Worm (Caenorhabditis elegans): Measurements from ENCODE around the gene F43E2.11.

Gene F43E2.11

ce11 chrII:7398712-7399111, 28.6 kb upstream of the F43E2.11 start, which contains the start of gene C07D10.1:
Gene C07D10.1 (plus strand): TSS chrII:7399012.
- no peak for TF ChIP-seq aly-2 (tag; optimal IDR thresholded peaks at IDR 0.05)
- no peak for TF ChIP-seq mef-2 (tag; optimal IDR thresholded peaks at IDR 0.05)
- TF ChIP-seq zag-1 (tag; optimal IDR thresholded peaks at IDR 0.05) = no peak
- no peak for TF ChIP-seq nhr-90 (tag; optimal IDR thresholded peaks at IDR 0.05; ENCODE audit: poor library complexity)
- no peak for TF ChIP-seq lir-3 (tag; optimal IDR thresholded peaks at IDR 0.05; ENCODE audit: poor library complexity)
- no peak for TF ChIP-seq sup-37 (GFP tag; optimal IDR thresholded peaks at IDR 0.05)
- TF ChIP-seq fkh-8 (tag; optimal IDR thresholded peaks at IDR 0.05) = no peak
- no peak for TF ChIP-seq lin-14 (GFP tag; optimal IDR thresholded peaks at IDR 0.05)
- no peak for TF ChIP-seq Y116A8C.19 (tag; optimal IDR thresholded peaks at IDR 0.05; ENCODE audit: borderline replicate concordance)
- no peak for TF ChIP-seq nhr-77 (tag; optimal IDR thresholded peaks at IDR 0.05)
- TF ChIP-seq dsc-1 (tag; optimal IDR thresholded peaks at IDR 0.05) = no peak
- no peak for TF ChIP-seq hlh-17 (GFP tag; optimal IDR thresholded peaks at IDR 0.05; ENCODE audit: borderline replicate concordance)
- no peak for TF ChIP-seq egl-27 (tag; optimal IDR thresholded peaks at IDR 0.05)
- TF ChIP-seq C04F5.9 (tag; optimal IDR thresholded peaks at IDR 0.05) = no peak
- TF ChIP-seq aha-1 (tag; optimal IDR thresholded peaks at IDR 0.05) = no peak
- no peak for TF ChIP-seq C16A3.4 (tag; optimal IDR thresholded peaks at IDR 0.05)

- TF ChIP-seq blmp-1 (tag; optimal IDR thresholded peaks at IDR 0.05) = peak; percentile 0
- no peak for TF ChIP-seq dsc-1 (tag; optimal IDR thresholded peaks at IDR 0.05)
- no peak for TF ChIP-seq F16B12.6 (tag; optimal IDR thresholded peaks at IDR 0.05)
- peak; percentile 63 for TF ChIP-seq nhr-85 (tag)
- TF ChIP-seq lin-35 (GFP tag; optimal IDR thresholded peaks at IDR 0.05) = peak in 1 of 2 experiments; percentile 60
- peak; percentile 29 to 52 for TF ChIP-seq efl-1 (optimal IDR thresholded peaks at IDR 0.05)
- TF ChIP-seq efl-1 (GFP tag; optimal IDR thresholded peaks at IDR 0.05 in 1 of 2) = peak; percentile 55 to 96
- TF ChIP-seq rnt-1 (tag; optimal IDR thresholded peaks at IDR 0.05) = peak; percentile 43
- TF ChIP-seq dpl-1 (GFP tag; optimal IDR thresholded peaks at IDR 0.05) = peak in 2 of 3 experiments; percentile 40 to 49
- TF ChIP-seq nhr-90 (tag; optimal IDR thresholded peaks at IDR 0.05; ENCODE audit: poor library complexity) = peak; percentile 8
These were observed 27.3 kb upstream of the F43E2.11 start for ce11 chrII:7397273-7397840.

ce11 chrII:7396081-7396480, 26.0 kb upstream of the F43E2.11 start:
- TF ChIP-seq nhr-28 (tag; optimal IDR thresholded peaks at IDR 0.05) = no peak
- TF ChIP-seq egl-27 (tag; optimal IDR thresholded peaks at IDR 0.05) = no peak
- no peak for TF ChIP-seq egl-13 (tag; optimal IDR thresholded peaks at IDR 0.05)
- no peak for TF ChIP-seq isw-1 (GFP tag; IDR thresholded peaks at IDR 0.05)
- no peak for TF ChIP-seq snpc-4 (tag; optimal IDR thresholded peaks at IDR 0.05)
- TF ChIP-seq sptf-1 (tag; optimal IDR thresholded peaks at IDR 0.05) = no peak

- no peak for TF ChIP-seq zip-4 (GFP tag; optimal IDR thresholded peaks at IDR 0.05)
- no peak for TF ChIP-seq efl-3 (GFP tag; optimal IDR thresholded peaks at IDR 0.05)
- no peak for TF ChIP-seq efl-1 (optimal IDR thresholded peaks at IDR 0.05)
- TF ChIP-seq efl-1 (GFP tag; optimal IDR thresholded peaks at IDR 0.05 in 1 of 2) = peak in 1 of 2 experiments; percentile 62
These were observed 24.6 kb upstream of the F43E2.11 start, which contains the start of gene bath-44 for ce11 chrII:7394690-7395054. Gene bath-44 (plus strand): TSS chrII:7394955.

ce11 chrII:7393922-7394689, 24.0 kb upstream of the F43E2.11 start:
- TF ChIP-seq ceh-90 (tag; optimal IDR thresholded peaks at IDR 0.05) (no peak), C16A3.4 (tag; optimal IDR thresholded peaks at IDR 0.05) (no peak), snu-23 (GFP tag; optimal IDR thresholded peaks at IDR 0.05) (peak; percentile 5), mab-9 (GFP tag; IDR thresholded peaks at IDR 0.05) (no peak), aly-2 (tag; optimal IDR thresholded peaks at IDR 0.05) (no peak), hlh-17 (GFP tag; optimal IDR thresholded peaks at IDR 0.05; ENCODE audit: borderline replicate concordance) (no peak), nhr-20 (tag; optimal IDR thresholded peaks at IDR 0.05) (peak; percentile 3), alr-1 (tag; optimal IDR thresholded peaks at IDR 0.05; ENCODE audit: borderline replicate concordance) (no peak), ztf-4 (tag; optimal IDR thresholded peaks at IDR 0.05) (no peak), lin-13 (GFP tag; optimal IDR thresholded peaks at IDR 0.05) (peak; percentile 4), fkh-4 (tag; optimal IDR thresholded peaks at IDR 0.05; ENCODE audit: borderline replicate concordance) (no peak), nhr-85 (tag) (peak; percentile 81), lin-35 (GFP tag; optimal IDR thresholded peaks at IDR 0.05) (peak in 1 of 2 experiments; percentile 19), blmp-1 (tag; optimal IDR thresholded peaks at IDR 0.05) (peak; percentile 21), efl-3 (GFP tag; optimal IDR thresholded peaks at IDR 0.05) (no peak), lin-14 (GFP tag; optimal IDR thresholded peaks at IDR 0.05) (peak; percentile 65), irx-1 (tag; optimal IDR thresholded peaks at IDR 0.05) (no peak), mdl-1 (tag; optimal IDR thresholded peaks at IDR 0.05) (peak in 1 of 2 experiments; percentile 9), isw-1 (GFP tag; IDR thresholded peaks at IDR 0.05) (no peak), mep-1 (tag; optimal IDR thresholded peaks at IDR 0.05) (peak; percentile 30)
